Worm (Caenorhabditis elegans): ENCODE results near the gene toca-2.

ce11 chrIII:13742028-13742427 is 13.7 kb upstream of the toca-2 start:
- TF ChIP-seq hlh-30 (tag; optimal IDR thresholded peaks at IDR 0.05; ENCODE audit: insufficient read depth) (no peak), aha-1 (tag) (no peak), F10B5.3 (tag; optimal IDR thresholded peaks at IDR 0.05) (no peak), duxl-1 (tag; optimal IDR thresholded peaks at IDR 0.05; ENCODE audit: poor library complexity) (no peak)

Data from whole organism, L4 larva.